Worm (Caenorhabditis elegans): ENCODE results near the gene kin-29.

ce11 chrX:2900897-2901496 lies 48.8 kb upstream of the kin-29 start:
- TF ChIP-seq aly-2 (tag; optimal IDR thresholded peaks at IDR 0.05) (no peak), mdl-1 (tag; optimal IDR thresholded peaks at IDR 0.05) (no peak), dve-1 (tag; optimal IDR thresholded peaks at IDR 0.05; ENCODE audit: insufficient read depth) (no peak), lin-39 (tag; optimal IDR thresholded peaks at IDR 0.05) (no peak), unc-130 (GFP tag; optimal IDR thresholded peaks at IDR 0.05) (no peak)

Data from whole organism, L4 larva.